Fruit fly (Drosophila melanogaster): ENCODE data around the gene Vps15.
A peak's percentile ranks its signal among the peaks of the same experiment; 100 is the strongest.

Vps15 gene

dm6 chr3R:9260421-9260973, 14.8 kb upstream of the Vps15 start, which contains the start of gene ATP6AP2 (continued):
- TF ChIP-seq Ets65A (GFP tag) (peak; percentile 84), Ets97D (GFP tag; optimal IDR thresholded peaks at IDR 0.05) (peak; percentile 79), CG8290 (GFP tag; optimal IDR thresholded peaks at IDR 0.05) (peak; percentile 71), CG8290 (tag; optimal IDR thresholded peaks at IDR 0.05) (peak in 1 of 2 experiments; percentile 45), CG10979 (tag; optimal IDR thresholded peaks at IDR 0.05) (peak; percentile 38), nmo (GFP tag; optimal IDR thresholded peaks at IDR 0.05) (peak; percentile 71), CG4360 (GFP tag; IDR thresholded peaks at IDR 0.05) (no peak), CG2202 (tag; optimal IDR thresholded peaks at IDR 0.05) (peak; percentile 54), CG6689 (GFP tag; IDR thresholded peaks at IDR 0.05) (0 out of 2 replicates have a peak, but pooled peaks have one; percentile 19), Dll (GFP tag; IDR thresholded peaks at IDR 0.05; ENCODE audit: partially characterized antibody) (peak; percentile 78; the same call in 3 of the 4 replicates), CG3847 (GFP tag; IDR thresholded peaks at IDR 0.05) (peak; percentile 74), Sox100B (GFP tag; optimal IDR thresholded peaks at IDR 0.05) (no peak), caup (GFP tag; optimal IDR thresholded peaks at IDR 0.05; ENCODE audit: severe bottlenecking) (peak; percentile 56), esg (GFP tag; conservative IDR thresholded peaks at IDR 0.05) (no peak), ap (GFP tag; IDR thresholded peaks at IDR 0.05) (no peak), onecut (GFP tag; IDR thresholded peaks at IDR 0.05) (peak; percentile 51), da (GFP tag; optimal IDR thresholded peaks at IDR 0.05) (no peak), crol (GFP tag; IDR thresholded peaks at IDR 0.05) (peak; percentile 90), zfh2 (GFP tag; optimal IDR thresholded peaks at IDR 0.05) (peak; percentile 4), mld (GFP tag; IDR thresholded peaks at IDR 0.05; ENCODE audit: partially characterized antibody) (0 out of 3 replicates have a peak, but pooled peaks have one; percentile 48), cwo (GFP tag; optimal IDR thresholded peaks at IDR 0.05) (peak; percentile 19), knrl (GFP tag; IDR thresholded peaks at IDR 0.05; ENCODE audit: partially characterized antibody) (peak; percentile 79), lbe (GFP tag; optimal IDR thresholded peaks at IDR 0.05) (peak; percentile 43)

dm6 chr3R:9258252-9259225, 12.9 kb upstream of the Vps15 start, which contains the start of the genes Ibf2 and Ibf1:
Gene Ibf2, minus strand, starts transcription at chr3R:9258501.
Gene Ibf1, plus strand, starts transcription at chr3R:9258964.
- TF ChIP-seq Lim3 (GFP tag; IDR thresholded peaks at IDR 0.05) (no peak), GATAe (GFP tag; conservative IDR thresholded peaks at IDR 0.05) (no peak), CG31441 (GFP tag; IDR thresholded peaks at IDR 0.05) (no peak), trem (tag; optimal IDR thresholded peaks at IDR 0.05) (peak; percentile 23), kni (GFP tag; optimal IDR thresholded peaks at IDR 0.05) (no peak), CG9932 (GFP tag; IDR thresholded peaks at IDR 0.05) (no peak), CG6272 (GFP tag; IDR thresholded peaks at IDR 0.05) (no peak), jigr1 (GFP tag; IDR thresholded peaks at IDR 0.05) (no peak), Fer2 (tag; optimal IDR thresholded peaks at IDR 0.05) (no peak), CHES-1-like (GFP tag; optimal IDR thresholded peaks at IDR 0.05) (no peak), ac (GFP tag; optimal IDR thresholded peaks at IDR 0.05) (no peak), CG34224 (GFP tag; IDR thresholded peaks at IDR 0.05; ENCODE audit: partially characterized antibody) (peak; percentile 82), Xrp1 (GFP tag; IDR thresholded peaks at IDR 0.05) (no peak), CG12071 (GFP tag; optimal IDR thresholded peaks at IDR 0.05) (no peak), CG5245 (GFP tag; optimal IDR thresholded peaks at IDR 0.05) (no peak), CG15601 (tag; optimal IDR thresholded peaks at IDR 0.05) (no peak), CG43689 (GFP tag; IDR thresholded peaks at IDR 0.05) (no peak), CG1024 (GFP tag; IDR thresholded peaks at IDR 0.05) (no peak), CG18764 (GFP tag; optimal IDR thresholded peaks at IDR 0.05) (no peak), gcm (GFP tag; optimal IDR thresholded peaks at IDR 0.05) (no peak), Adf1 (GFP tag; IDR thresholded peaks at IDR 0.05) (no peak), pita (GFP tag; optimal IDR thresholded peaks at IDR 0.05) (no peak), CG1792 (GFP tag; optimal IDR thresholded peaks at IDR 0.05) (no peak), caup (GFP tag; optimal IDR thresholded peaks at IDR 0.05; ENCODE audit: severe bottlenecking) (no peak), psq (GFP tag; optimal IDR thresholded peaks at IDR 0.05) (no peak), CG9727 (GFP tag; optimal IDR thresholded peaks at IDR 0.05) (no peak), Jarid2 (GFP tag; optimal IDR thresholded peaks at IDR 0.05) (no peak)

Measured in whole organism, embryonic.